Worm (Caenorhabditis elegans) whole organism, L2 larva: ENCODE measurements around the gene srg-64.

Experiments
- C34F6.9 ChIP-seq: fragments of 150-350 bp; optimal IDR thresholded peaks from 2 replicates; lab custom pipeline; 2014; ENCODE audit warnings: missing biosample characterization, missing genetic modification characterization
- F13H6.1 ChIP-seq: sonication (generic microtip); optimal IDR thresholded peaks from 2 replicates; lab custom pipeline; 2016; ENCODE audit warnings: missing genetic modification characterization, missing compliant biosample characterization
- R02D3.7 ChIP-seq: fragments of 150-350 bp; optimal IDR thresholded peaks from 2 replicates; lab custom pipeline; 2014; ENCODE audit warnings: missing biosample characterization, missing genetic modification characterization
- Y55F3AM.14 ChIP-seq: fragments of 200-800 bp; sonication (Bioruptor generic); optimal IDR thresholded peaks from 2 replicates; lab custom pipeline; 2018; ENCODE audit warnings: mild to moderate bottlenecking, missing genetic modification characterization, missing compliant biosample characterization
- ZK546.5 ChIP-seq: sonication (generic microtip); optimal IDR thresholded peaks from 2 replicates; lab custom pipeline; 2017; ENCODE audit warnings: missing biosample characterization, missing genetic modification characterization
- alr-1 ChIP-seq: fragments of 150-350 bp; optimal IDR thresholded peaks from 2 replicates; lab custom pipeline; 2014; ENCODE audit warnings: missing biosample characterization, missing genetic modification characterization
- aly-2 ChIP-seq: fragments of 150-350 bp; optimal IDR thresholded peaks from 2 replicates; lab custom pipeline; 2014; ENCODE audit warnings: missing biosample characterization, missing genetic modification characterization
- ama-1 ChIP-seq: fragments of 150-350 bp; optimal IDR thresholded peaks from 2 replicates; lab custom pipeline; 2018; ENCODE audit warnings: inconsistent platforms
- blmp-1 ChIP-seq: sonication (generic microtip); optimal IDR thresholded peaks from 2 replicates; lab custom pipeline; 2017; ENCODE audit warnings: missing genetic modification characterization, mild to moderate bottlenecking, missing compliant biosample characterization, antibody characterized with exemption, moderate library complexity; ENCODE audit not compliant: insufficient read depth
- ceh-16 ChIP-seq: fragments of 150-350 bp; optimal IDR thresholded peaks from 2 replicates; lab custom pipeline; 2014; ENCODE audit warnings: missing biosample characterization, missing genetic modification characterization
- ceh-82 ChIP-seq: fragments of 150-350 bp; optimal IDR thresholded peaks from 2 replicates; lab custom pipeline; 2014; ENCODE audit warnings: missing biosample characterization, missing genetic modification characterization
- crh-2 ChIP-seq: sonication (generic microtip); optimal IDR thresholded peaks from 2 replicates; lab custom pipeline; 2017; ENCODE audit warnings: missing biosample characterization, missing genetic modification characterization
- dmd-4 ChIP-seq: sonication (generic microtip); optimal IDR thresholded peaks from 2 replicates; lab custom pipeline; 2017; ENCODE audit warnings: missing biosample characterization, missing genetic modification characterization
- egl-27 ChIP-seq: sonication (generic microtip); optimal IDR thresholded peaks from 3 replicates; lab custom pipeline; 2017; ENCODE audit warnings: missing biosample characterization, missing genetic modification reagents, missing genetic modification characterization
- elt-1 ChIP-seq: fragments of 150-350 bp; optimal IDR thresholded peaks from 2 replicates; lab custom pipeline; 2014; ENCODE audit warnings: missing biosample characterization, missing genetic modification characterization
- elt-3 ChIP-seq: sonication (generic microtip); optimal IDR thresholded peaks from 2 replicates; lab custom pipeline; 2017; ENCODE audit warnings: missing biosample characterization, missing genetic modification characterization
- fos-1 ChIP-seq: fragments of 150-350 bp; optimal IDR thresholded peaks from 2 replicates; lab custom pipeline; 2014; ENCODE audit warnings: missing biosample characterization, missing genetic modification characterization
- gmeb-1 ChIP-seq: fragments of 150-350 bp; optimal IDR thresholded peaks from 2 replicates; lab custom pipeline; 2014; ENCODE audit warnings: missing biosample characterization, missing genetic modification characterization
- lin-11 ChIP-seq: fragments of 150-350 bp; sonication (generic microtip); optimal IDR thresholded peaks from 2 replicates; lab custom pipeline; 2014; ENCODE audit warnings: missing biosample characterization, missing genetic modification characterization, inconsistent platforms, mixed read lengths
- lin-13 ChIP-seq: fragments of 150-350 bp; optimal IDR thresholded peaks from 2 replicates; lab custom pipeline; 2014; ENCODE audit warnings: missing biosample characterization, missing genetic modification reagents, missing genetic modification characterization
- lin-39 ChIP-seq: fragments of 150-350 bp; optimal IDR thresholded peaks from 2 replicates; lab custom pipeline; 2014; ENCODE audit warnings: missing biosample characterization, missing genetic modification reagents, missing genetic modification characterization
- lsy-2 ChIP-seq, 2 experiments: fragments of 150-350 bp in 1 of 2; sonication (generic microtip) in 1 of 2; optimal IDR thresholded peaks; 2 replicates each; lab custom pipeline; 2014 to 2017; ENCODE audit warnings: missing biosample characterization in 2 of 2, missing genetic modification characterization in 2 of 2
- mab-5 ChIP-seq: fragments of 150-350 bp; optimal IDR thresholded peaks from 2 replicates; lab custom pipeline; 2014; ENCODE audit warnings: missing biosample characterization, missing genetic modification characterization
- mbf-1 ChIP-seq: sonication (generic microtip); optimal IDR thresholded peaks from 2 replicates; lab custom pipeline; 2017; ENCODE audit warnings: missing biosample characterization, missing genetic modification characterization
- mdl-1 ChIP-seq, 2 experiments: fragments of 150-350 bp in 1 of 2; sonication (generic microtip) in 1 of 2; optimal IDR thresholded peaks; 2 replicates each; lab custom pipeline; 2017; ENCODE audit warnings: missing biosample characterization in 2 of 2, missing genetic modification characterization in 2 of 2
- nhr-10 ChIP-seq: sonication (generic microtip); optimal IDR thresholded peaks from 2 replicates; lab custom pipeline; 2017; ENCODE audit warnings: missing biosample characterization, missing genetic modification characterization
- nhr-11 ChIP-seq: fragments of 150-350 bp; optimal IDR thresholded peaks from 2 replicates; lab custom pipeline; 2014; ENCODE audit warnings: missing biosample characterization, missing genetic modification characterization
- nhr-12 ChIP-seq: fragments of 150-350 bp; optimal IDR thresholded peaks from 2 replicates; lab custom pipeline; 2014; ENCODE audit warnings: missing biosample characterization, missing genetic modification characterization
- nhr-129 ChIP-seq: fragments of 150-350 bp; optimal IDR thresholded peaks from 2 replicates; lab custom pipeline; 2014; ENCODE audit warnings: missing biosample characterization, missing genetic modification characterization
- nhr-21 ChIP-seq: fragments of 150-350 bp; optimal IDR thresholded peaks from 2 replicates; lab custom pipeline; 2014; ENCODE audit warnings: missing biosample characterization, missing genetic modification characterization
- nhr-23 ChIP-seq: fragments of 150-350 bp; optimal IDR thresholded peaks from 2 replicates; lab custom pipeline; 2014; ENCODE audit warnings: missing biosample characterization, missing genetic modification reagents, missing genetic modification characterization
- nhr-237 ChIP-seq: fragments of 150-350 bp; optimal IDR thresholded peaks from 2 replicates; lab custom pipeline; 2014; ENCODE audit warnings: missing biosample characterization, missing genetic modification characterization
- nhr-25 ChIP-seq: fragments of 150-350 bp; sonication (generic microtip); optimal IDR thresholded peaks from 3 replicates; lab custom pipeline; 2014; ENCODE audit warnings: missing biosample characterization, missing genetic modification characterization
- nhr-6 ChIP-seq: fragments of 150-350 bp; optimal IDR thresholded peaks from 2 replicates; lab custom pipeline; 2014; ENCODE audit warnings: missing biosample characterization, missing genetic modification characterization
- nhr-77 ChIP-seq: fragments of 150-350 bp; optimal IDR thresholded peaks from 2 replicates; lab custom pipeline; 2014; ENCODE audit warnings: missing biosample characterization, missing genetic modification characterization
- peb-1 ChIP-seq: fragments of 150-350 bp; optimal IDR thresholded peaks from 2 replicates; lab custom pipeline; 2014; ENCODE audit warnings: missing biosample characterization, missing genetic modification characterization
- sem-4 ChIP-seq: fragments of 150-350 bp; optimal IDR thresholded peaks from 2 replicates; lab custom pipeline; 2014; ENCODE audit warnings: missing biosample characterization, missing genetic modification reagents, missing genetic modification characterization
- skn-1 ChIP-seq: sonication (generic microtip); optimal IDR thresholded peaks from 2 replicates; lab custom pipeline; 2017; ENCODE audit warnings: missing biosample characterization, missing genetic modification characterization
- sma-3 ChIP-seq: sonication (generic microtip); optimal IDR thresholded peaks from 2 replicates; lab custom pipeline; 2016; ENCODE audit warnings: missing genetic modification reagents, missing genetic modification characterization, missing compliant biosample characterization
- sma-9 ChIP-seq, 2 experiments: fragments of 150-350 bp in 1 of 2; sonication (generic microtip) in 1 of 2; optimal IDR thresholded peaks; 2 replicates each; lab custom pipeline; 2014 to 2016; ENCODE audit warnings: missing genetic modification characterization in 2 of 2, mild to moderate bottlenecking in 1 of 2, missing biosample characterization in 1 of 2, missing compliant biosample characterization in 1 of 2, missing genetic modification reagents in 1 of 2, moderate library complexity in 1 of 2
- snpc-4 ChIP-seq: fragments of 150-350 bp; optimal IDR thresholded peaks from 2 replicates; lab custom pipeline; 2014; ENCODE audit warnings: missing biosample characterization, missing genetic modification characterization
- unc-39 ChIP-seq: fragments of 150-350 bp; optimal IDR thresholded peaks from 2 replicates; lab custom pipeline; 2014; ENCODE audit warnings: missing biosample characterization, missing genetic modification characterization
- unc-55 ChIP-seq: fragments of 150-350 bp; sonication (generic microtip); optimal IDR thresholded peaks from 3 replicates; lab custom pipeline; 2014; ENCODE audit warnings: missing biosample characterization, missing genetic modification reagents, missing genetic modification characterization
- unc-62 ChIP-seq: fragments of 150-350 bp; optimal IDR thresholded peaks from 2 replicates; lab custom pipeline; 2014; ENCODE audit warnings: missing biosample characterization, missing genetic modification reagents, missing genetic modification characterization
- zag-1 ChIP-seq: fragments of 150-350 bp; optimal IDR thresholded peaks from 2 replicates; lab custom pipeline; 2014; ENCODE audit warnings: missing biosample characterization, missing genetic modification characterization
- ztf-1 ChIP-seq: fragments of 200-800 bp; sonication (Bioruptor generic); conservative IDR thresholded peaks from 2 replicates; pipeline ENCODE4 v1.3.6; 2022; ENCODE audit warnings: missing genetic modification characterization, missing compliant biosample characterization
- ztf-11 ChIP-seq: sonication (generic microtip); optimal IDR thresholded peaks from 2 replicates; lab custom pipeline; 2017; ENCODE audit warnings: missing biosample characterization, missing genetic modification characterization
- ztf-4 ChIP-seq: fragments of 150-350 bp; optimal IDR thresholded peaks from 2 replicates; lab custom pipeline; 2014; ENCODE audit warnings: missing biosample characterization, missing genetic modification characterization

Gene srg-64

DNA sequence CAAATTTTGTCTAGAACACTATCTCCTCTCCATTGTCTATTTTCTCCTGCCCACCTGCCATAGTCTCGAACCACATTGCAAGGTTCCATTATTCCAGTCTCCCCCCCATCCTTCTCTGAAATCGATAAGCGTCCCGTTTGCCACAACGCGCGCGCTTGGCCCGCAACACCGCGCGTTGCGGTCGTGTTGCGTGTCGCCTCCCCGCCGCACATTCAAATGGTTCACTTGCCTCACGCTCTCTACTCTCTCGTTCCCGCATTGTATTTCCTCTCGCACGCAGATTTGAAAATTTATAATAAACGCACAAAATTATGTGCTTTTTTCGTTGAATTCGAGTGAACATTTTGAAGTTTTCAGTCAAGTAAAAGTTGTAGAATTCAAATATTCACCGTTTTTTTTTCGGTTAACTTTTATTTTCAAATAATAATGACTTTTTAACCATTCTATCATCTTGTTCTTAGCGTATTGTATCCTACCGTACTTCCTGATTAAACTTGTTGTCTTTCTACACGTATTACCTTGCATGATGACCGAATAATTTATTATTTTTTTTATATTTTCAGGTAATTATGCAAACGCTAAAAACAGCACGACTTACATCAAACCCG, 14.8 kb downstream of the srg-64 start, which contains the start of gene lin-15B:
Gene lin-15B, plus strand, starts transcription at position 558 of the 608 bp plus-strand sequence.
- TF ChIP-seq nhr-77 (tag; lab: Kevin White, UChicago) (no peak), F13H6.1 (tag; lab: Kevin White, UChicago) (no peak), lin-39 (no peak), nhr-237 (no peak), mdl-1 (tag; optimal IDR thresholded peaks at IDR 0.05; lab: Kevin White, UChicago) (no peak), nhr-11 (tag; lab: Kevin White, UChicago) (no peak), mab-5 (tag; lab: Kevin White, UChicago) (no peak), gmeb-1 (tag; lab: Kevin White, UChicago) (no peak)
- TF ChIP-seq, all 48 proteins: peak for 0

DNA sequence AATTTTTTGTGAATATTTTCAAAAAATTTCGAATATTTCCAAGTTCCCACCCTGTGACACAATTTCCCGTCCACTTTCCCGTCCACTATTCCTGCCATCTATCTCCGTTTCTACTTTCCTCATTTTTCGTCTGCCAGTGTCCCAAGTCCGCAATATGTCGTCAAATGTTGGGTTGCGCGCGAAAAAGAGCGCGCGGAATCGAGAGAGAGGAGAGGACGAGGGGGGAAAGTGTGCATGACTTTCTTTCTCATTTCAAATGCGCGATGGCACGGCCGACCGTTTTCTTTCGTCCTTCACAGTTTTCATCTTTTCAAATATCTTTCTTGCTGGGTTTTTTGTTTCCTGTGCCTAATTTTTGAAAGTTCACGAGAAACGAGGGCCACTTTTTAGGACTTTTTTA, 15.4 kb downstream of the srg-64 start:
- no peak for TF ChIP-seq nhr-21 (tag; lab: Kevin White, UChicago)
- no peak for TF ChIP-seq alr-1 (tag; lab: Kevin White, UChicago)
- TF ChIP-seq ceh-82 (tag; lab: Kevin White, UChicago), result no peak
- TF ChIP-seq lsy-2 (tag; optimal IDR thresholded peaks at IDR 0.05; lab: Kevin White, UChicago), result no peak
- TF ChIP-seq sem-4, result peak; percentile 41
- TF ChIP-seq nhr-23 (tag; lab: Kevin White, UChicago), result no peak
- peak; percentile 57 for TF ChIP-seq unc-55 (GFP tag; lab: Kevin White, UChicago)
- no peak for TF ChIP-seq R02D3.7 (tag; lab: Kevin White, UChicago)
- no peak for TF ChIP-seq elt-3 (tag; lab: Kevin White, UChicago)
- no peak for TF ChIP-seq mbf-1 (tag; lab: Kevin White, UChicago)
- peak; percentile 40 for TF ChIP-seq ceh-16
- TF ChIP-seq snpc-4, result peak; percentile 34
- peak; percentile 63 for TF ChIP-seq gmeb-1 (tag; lab: Kevin White, UChicago)
- no peak for TF ChIP-seq ztf-1
- TF ChIP-seq Y55F3AM.14 (GFP tag; lab: Kevin White, UChicago), result no peak
- no peak for TF ChIP-seq zag-1 (tag; lab: Kevin White, UChicago)
- no peak for TF ChIP-seq nhr-12
- peak; percentile 43 for TF ChIP-seq crh-2
- no peak for TF ChIP-seq ZK546.5 (tag; lab: Kevin White, UChicago)
- TF ChIP-seq F13H6.1 (tag; lab: Kevin White, UChicago), result peak; percentile 66
- no peak for TF ChIP-seq nhr-77 (tag; lab: Kevin White, UChicago)
- TF ChIP-seq ztf-4 (tag; lab: Kevin White, UChicago), result no peak
- no peak for TF ChIP-seq nhr-25 (tag; lab: Kevin White, UChicago)
- no peak for TF ChIP-seq nhr-10 (tag; lab: Kevin White, UChicago)
- no peak for TF ChIP-seq lin-39
- no peak for TF ChIP-seq unc-62
- peak; percentile 75 for TF ChIP-seq sma-9 (GFP tag; optimal IDR thresholded peaks at IDR 0.05; lab: Kevin White, UChicago)
- no peak for TF ChIP-seq sma-9 (tag; optimal IDR thresholded peaks at IDR 0.05; lab: Kevin White, UChicago)
- TF ChIP-seq skn-1, result no peak
- no peak for TF ChIP-seq peb-1 (tag; lab: Kevin White, UChicago)
- TF ChIP-seq nhr-6 (tag; lab: Kevin White, UChicago), result no peak
- no peak for TF ChIP-seq nhr-237
- no peak for TF ChIP-seq ztf-11 (tag; lab: Kevin White, UChicago)
- peak; percentile 43 for TF ChIP-seq fos-1 (tag; lab: Kevin White, UChicago)
- peak; percentile 70 for TF ChIP-seq C34F6.9 (tag; lab: Kevin White, UChicago)
- peak; percentile 35 for TF ChIP-seq sma-3
- TF ChIP-seq nhr-129 (tag; lab: Kevin White, UChicago), result peak; percentile 66
- no peak for TF ChIP-seq aly-2
- TF ChIP-seq unc-39 (tag; lab: Kevin White, UChicago), result no peak
- no peak for TF ChIP-seq lin-13 (GFP tag; lab: Kevin White, UChicago)
- TF ChIP-seq elt-1, result no peak
- TF ChIP-seq mab-5 (tag; lab: Kevin White, UChicago), result no peak
- no peak for TF ChIP-seq nhr-11 (tag; lab: Kevin White, UChicago)
- TF ChIP-seq mdl-1 (tag; optimal IDR thresholded peaks at IDR 0.05; lab: Kevin White, UChicago), result no peak
- peak; percentile 37 for TF ChIP-seq lin-11
- TF ChIP-seq blmp-1 (tag; lab: Kevin White, UChicago), result peak; percentile 67
- TF ChIP-seq egl-27, result no peak
- TF ChIP-seq dmd-4 (tag; lab: Kevin White, UChicago), result no peak
- no peak for TF ChIP-seq ama-1 (lab: Kevin White, UChicago)
